Worm (Caenorhabditis elegans) whole organism, L3 larva: ENCODE measurements around the gene T26C12.2.

Experiments
- R02D3.7 ChIP-seq: fragments of 150-350 bp; optimal IDR thresholded peaks from 2 replicates; lab custom pipeline; 2014; ENCODE audit warnings: missing biosample characterization, missing genetic modification characterization
- ZK546.5 ChIP-seq: sonication (generic microtip); optimal IDR thresholded peaks from 2 replicates; lab custom pipeline; 2017; ENCODE audit warnings: missing biosample characterization, missing genetic modification characterization
- aly-2 ChIP-seq: fragments of 150-350 bp; optimal IDR thresholded peaks from 2 replicates; lab custom pipeline; 2014; ENCODE audit warnings: missing biosample characterization, missing genetic modification characterization
- ama-1 ChIP-seq: fragments of 150-350 bp; optimal IDR thresholded peaks from 2 replicates; lab custom pipeline; 2018
- ceh-28 ChIP-seq: fragments of 150-350 bp; optimal IDR thresholded peaks from 2 replicates; lab custom pipeline; 2014; ENCODE audit warnings: missing biosample characterization, missing genetic modification reagents, missing genetic modification characterization
- ceh-82 ChIP-seq: fragments of 150-350 bp; optimal IDR thresholded peaks from 2 replicates; lab custom pipeline; 2014; ENCODE audit warnings: missing biosample characterization, missing genetic modification characterization
- daf-12 ChIP-seq: fragments of 150-350 bp; optimal IDR thresholded peaks from 2 replicates; lab custom pipeline; 2014; ENCODE audit warnings: missing biosample characterization, missing genetic modification reagents, missing genetic modification characterization
- egl-27 ChIP-seq: sonication (generic microtip); optimal IDR thresholded peaks from 4 replicates; lab custom pipeline; 2017; ENCODE audit warnings: missing biosample characterization, missing genetic modification reagents, missing genetic modification characterization
- egl-5 ChIP-seq: fragments of 150-350 bp; optimal IDR thresholded peaks from 2 replicates; lab custom pipeline; 2017; ENCODE audit warnings: missing biosample characterization, missing genetic modification reagents, missing genetic modification characterization, inconsistent platforms
- elt-1 ChIP-seq: fragments of 150-350 bp; optimal IDR thresholded peaks from 2 replicates; lab custom pipeline; 2014; ENCODE audit warnings: missing biosample characterization, missing genetic modification characterization
- elt-2 ChIP-seq: sonication (generic microtip); optimal IDR thresholded peaks from 2 replicates; lab custom pipeline; 2016; ENCODE audit warnings: missing genetic modification reagents, mild to moderate bottlenecking, missing genetic modification characterization, missing compliant biosample characterization
- elt-3 ChIP-seq, 3 experiments: fragments of 150-350 bp in 1 of 3; sonication (generic microtip) in 2 of 3; optimal IDR thresholded peaks; 2 replicates in 2 of 3; 4 replicates in 1 of 3; lab custom pipeline; 2014 to 2017; ENCODE audit warnings: missing biosample characterization in 3 of 3, missing genetic modification characterization in 3 of 3
- eor-1 ChIP-seq, 2 experiments: fragments of 150-350 bp; optimal IDR thresholded peaks; 2 replicates each; lab custom pipeline; 2014 to 2018; ENCODE audit warnings: missing biosample characterization in 2 of 2, missing genetic modification characterization in 2 of 2
- fkh-10 ChIP-seq: sonication (generic microtip); optimal IDR thresholded peaks from 2 replicates; lab custom pipeline; 2017; ENCODE audit warnings: missing biosample characterization, missing genetic modification reagents, missing genetic modification characterization
- fkh-2 ChIP-seq: fragments of 150-350 bp; optimal IDR thresholded peaks from 2 replicates; lab custom pipeline; 2014; ENCODE audit warnings: missing biosample characterization, missing genetic modification reagents, missing genetic modification characterization
- mdl-1 ChIP-seq: fragments of 150-350 bp; optimal IDR thresholded peaks from 2 replicates; lab custom pipeline; 2014; ENCODE audit warnings: missing biosample characterization, missing genetic modification characterization
- mml-1 ChIP-seq: fragments of 150-350 bp; sonication (generic microtip); optimal IDR thresholded peaks from 3 replicates; lab custom pipeline; 2014; ENCODE audit warnings: missing biosample characterization, missing genetic modification characterization
- nfya-1 ChIP-seq: sonication (generic microtip); optimal IDR thresholded peaks from 2 replicates; lab custom pipeline; 2017; ENCODE audit warnings: missing genetic modification characterization, mild to moderate bottlenecking, missing compliant biosample characterization, antibody characterized with exemption, moderate library complexity; ENCODE audit not compliant: insufficient read depth
- nhr-12 ChIP-seq: fragments of 150-350 bp; optimal IDR thresholded peaks from 2 replicates; lab custom pipeline; 2014; ENCODE audit warnings: missing biosample characterization, missing genetic modification characterization
- nhr-23 ChIP-seq: fragments of 150-350 bp; optimal IDR thresholded peaks from 2 replicates; lab custom pipeline; 2014; ENCODE audit warnings: missing biosample characterization, missing genetic modification reagents, missing genetic modification characterization
- nhr-237 ChIP-seq: fragments of 150-350 bp; optimal IDR thresholded peaks from 2 replicates; lab custom pipeline; 2014; ENCODE audit warnings: missing biosample characterization, missing genetic modification characterization
- nhr-25 ChIP-seq: sonication (generic microtip); optimal IDR thresholded peaks from 2 replicates; lab custom pipeline; 2017; ENCODE audit warnings: missing biosample characterization, missing genetic modification characterization
- nhr-67 ChIP-seq: fragments of 150-350 bp; optimal IDR thresholded peaks from 2 replicates; lab custom pipeline; 2014; ENCODE audit warnings: missing biosample characterization, missing genetic modification characterization
- nhr-76 ChIP-seq: fragments of 150-350 bp; sonication (generic microtip); optimal IDR thresholded peaks from 5 replicates; lab custom pipeline; 2014; ENCODE audit warnings: missing biosample characterization, missing genetic modification characterization
- nhr-77 ChIP-seq: fragments of 150-350 bp; optimal IDR thresholded peaks from 2 replicates; lab custom pipeline; 2014; ENCODE audit warnings: missing biosample characterization, missing genetic modification characterization
- pha-4 ChIP-seq: fragments of 150-350 bp; optimal IDR thresholded peaks from 2 replicates; lab custom pipeline; 2014; ENCODE audit warnings: missing biosample characterization, missing genetic modification reagents, missing genetic modification characterization
- pqm-1 ChIP-seq: fragments of 150-350 bp; optimal IDR thresholded peaks from 2 replicates; lab custom pipeline; 2017; ENCODE audit warnings: missing biosample characterization, missing genetic modification characterization, inconsistent platforms
- sea-2 ChIP-seq: fragments of 150-350 bp; sonication (generic microtip); optimal IDR thresholded peaks from 4 replicates; lab custom pipeline; 2014; ENCODE audit warnings: missing biosample characterization, missing genetic modification reagents, missing genetic modification characterization
- snpc-4 ChIP-seq: fragments of 150-350 bp; optimal IDR thresholded peaks from 2 replicates; lab custom pipeline; 2014; ENCODE audit warnings: missing biosample characterization, missing genetic modification characterization
- tbx-2 ChIP-seq: sonication (generic microtip); optimal IDR thresholded peaks from 2 replicates; lab custom pipeline; 2016; ENCODE audit warnings: mild to moderate bottlenecking, missing genetic modification characterization, missing compliant biosample characterization
- unc-39 ChIP-seq: sonication (generic microtip); optimal IDR thresholded peaks from 4 replicates; lab custom pipeline; 2017; ENCODE audit warnings: missing biosample characterization, missing genetic modification characterization
- unc-62 ChIP-seq: fragments of 150-350 bp; sonication (generic microtip); optimal IDR thresholded peaks from 4 replicates; lab custom pipeline; 2014; ENCODE audit warnings: missing biosample characterization, missing genetic modification reagents, missing genetic modification characterization
- ztf-11 ChIP-seq: fragments of 150-350 bp; optimal IDR thresholded peaks from 2 replicates; lab custom pipeline; 2014; ENCODE audit warnings: missing biosample characterization, missing genetic modification characterization
- ztf-4 ChIP-seq: fragments of 150-350 bp; optimal IDR thresholded peaks from 2 replicates; lab custom pipeline; 2014; ENCODE audit warnings: missing biosample characterization, missing genetic modification characterization

The T26C12.2 gene

ce11 chrIV:3258528-3258927 lies 7.0 kb downstream of the T26C12.2 start, which contains the start of gene T26C12.1:
TSS of gene T26C12.1 (plus strand) at chrIV:3258910.
- TF ChIP-seq snpc-4 (tag; lab: Kevin White, UChicago) = no peak
- peak; percentile 76 for TF ChIP-seq pqm-1
- peak; percentile 78 for TF ChIP-seq elt-2 (tag; lab: Kevin White, UChicago)
- TF ChIP-seq, all 47 proteins: peak for 2

ce11 chrIV:3256866-3257265 lies 8.7 kb downstream of the T26C12.2 start:
- TF ChIP-seq nhr-23 = peak; percentile 16
- TF ChIP-seq unc-62 = no peak
- TF ChIP-seq fkh-10 (GFP tag; lab: Kevin White, UChicago) = no peak

- TF ChIP-seq egl-5 (tag; lab: Kevin White, UChicago) = no peak
- no peak for TF ChIP-seq ama-1 (lab: Kevin White, UChicago)
- no peak for TF ChIP-seq ceh-28 (tag; lab: Kevin White, UChicago)
- no peak for TF ChIP-seq sea-2 (GFP tag; lab: Kevin White, UChicago)
- TF ChIP-seq, all 47 proteins: peak for 0
Observed at ce11 chrIV:3254443-3254842, 11.1 kb downstream of the T26C12.2 start, which contains the start of gene dmd-9. TSS of gene dmd-9 (minus strand) at chrIV:3254543.

ce11 chrIV:3252047-3252446 lies 13.5 kb downstream of the T26C12.2 start:
- TF ChIP-seq elt-1 (tag; lab: Kevin White, UChicago) (no peak), ZK546.5 (tag; lab: Kevin White, UChicago) (no peak), nhr-12 (tag; lab: Kevin White, UChicago) (no peak), pha-4 (tag; lab: Kevin White, UChicago) (no peak), sea-2 (GFP tag; lab: Kevin White, UChicago) (no peak), nhr-237 (no peak), elt-2 (tag; lab: Kevin White, UChicago) (no peak), elt-3 (tag; optimal IDR thresholded peaks at IDR 0.05; lab: Kevin White, UChicago) (no peak), nhr-77 (tag; lab: Kevin White, UChicago) (no peak)
- TF ChIP-seq, all 47 proteins: peak for 0

ce11 chrIV:3251551-3251950 lies 14.0 kb downstream of the T26C12.2 start:
- TF ChIP-seq eor-1 (tag; optimal IDR thresholded peaks at IDR 0.05; lab: Kevin White, UChicago) = no peak
- no peak for TF ChIP-seq mml-1 (tag; lab: Kevin White, UChicago)
- TF ChIP-seq fkh-2 (tag; lab: Kevin White, UChicago) = no peak
- TF ChIP-seq R02D3.7 (tag; lab: Kevin White, UChicago) = no peak
- no peak for TF ChIP-seq egl-27
- TF ChIP-seq ceh-82 (tag; lab: Kevin White, UChicago) = no peak
- no peak for TF ChIP-seq nfya-1
- no peak for TF ChIP-seq ztf-4 (tag; lab: Kevin White, UChicago)
- TF ChIP-seq ztf-11 (tag; lab: Kevin White, UChicago) = no peak
- no peak for TF ChIP-seq aly-2 (tag; lab: Kevin White, UChicago)
- no peak for TF ChIP-seq mdl-1 (tag; lab: Kevin White, UChicago)
- no peak for TF ChIP-seq nhr-23
- no peak for TF ChIP-seq sea-2 (GFP tag; lab: Kevin White, UChicago)
- TF ChIP-seq nhr-25 (tag; lab: Kevin White, UChicago) = no peak
- TF ChIP-seq ama-1 (lab: Kevin White, UChicago) = no peak
- no peak for TF ChIP-seq unc-39
- TF ChIP-seq daf-12 (tag; lab: Kevin White, UChicago) = no peak

- TF ChIP-seq egl-27 (no peak), nhr-25 (tag; lab: Kevin White, UChicago) (no peak), nhr-76 (tag; lab: Kevin White, UChicago) (no peak), nhr-77 (tag; lab: Kevin White, UChicago) (no peak), tbx-2 (tag; lab: Kevin White, UChicago) (no peak), ceh-28 (tag; lab: Kevin White, UChicago) (no peak), nhr-67 (no peak)
Observed at ce11 chrIV:3250020-3250419, 15.5 kb downstream of the T26C12.2 start.
